Worm (Caenorhabditis elegans) whole organism, L4 larva: Measurements from ENCODE around the gene F54H5.5.

Experiments
- F10B5.3 ChIP-seq: sonication (generic microtip); optimal IDR thresholded peaks from 2 replicates; lab custom pipeline; 2016; ENCODE audit warnings: mild to moderate bottlenecking, missing genetic modification characterization, missing compliant biosample characterization
- F26F4.8 ChIP-seq: fragments of 200-800 bp; sonication (Bioruptor generic); conservative IDR thresholded peaks from 2 replicates; pipeline ENCODE4 v1.3.6; 2022; ENCODE audit warnings: missing genetic modification characterization, missing compliant biosample characterization
- F44E2.7 ChIP-seq: fragments of 200-800 bp; sonication (Bioruptor generic); IDR thresholded peaks from 2 replicates; pipeline ENCODE4 v2.1.2; 2022; ENCODE audit warnings: missing genetic modification characterization, missing compliant biosample characterization
- F49E8.2 ChIP-seq: sonication (generic microtip); optimal IDR thresholded peaks from 2 replicates; lab custom pipeline; 2016; ENCODE audit warnings: missing compliant biosample characterization, mild to moderate bottlenecking, missing genetic modification characterization, borderline replicate concordance
- T20F7.1 ChIP-seq: fragments of 200-800 bp; sonication (Bioruptor generic); optimal IDR thresholded peaks from 2 replicates; lab custom pipeline; 2018; ENCODE audit warnings: mild to moderate bottlenecking, missing genetic modification characterization, missing compliant biosample characterization
- Y48G9A.11 ChIP-seq: fragments of 200-800 bp; sonication (Bioruptor generic); IDR thresholded peaks from 2 replicates; pipeline ENCODE4 v1.3.6; 2022; ENCODE audit warnings: missing genetic modification reagents, missing genetic modification characterization, missing compliant biosample characterization
- Y5F2A.4 ChIP-seq: fragments of 200-800 bp; sonication (Bioruptor generic); optimal IDR thresholded peaks from 2 replicates; lab custom pipeline; 2018; ENCODE audit warnings: mild to moderate bottlenecking, missing genetic modification characterization, missing compliant biosample characterization
- Y75B8A.6 ChIP-seq: fragments of 200-800 bp; sonication (Bioruptor generic); IDR thresholded peaks from 2 replicates; pipeline ENCODE4 v1.3.6; 2022; ENCODE audit warnings: missing genetic modification reagents, missing genetic modification characterization, missing compliant biosample characterization
- ama-1 ChIP-seq: fragments of 150-350 bp; optimal IDR thresholded peaks from 2 replicates; lab custom pipeline; 2014; ENCODE audit warnings: inconsistent platforms, mixed read lengths
- arid-1 ChIP-seq: fragments of 200-800 bp; sonication (Bioruptor generic); conservative IDR thresholded peaks from 2 replicates; pipeline ENCODE4 v1.3.6; 2022; ENCODE audit warnings: missing genetic modification reagents, missing genetic modification characterization, missing compliant biosample characterization
- ceh-28 ChIP-seq: fragments of 150-350 bp; optimal IDR thresholded peaks from 2 replicates; lab custom pipeline; 2014; ENCODE audit warnings: missing biosample characterization, missing genetic modification reagents, missing genetic modification characterization
- ceh-44 ChIP-seq: fragments of 200-800 bp; sonication (Bioruptor generic); IDR thresholded peaks from 2 replicates; pipeline ENCODE4 v1.3.6; 2022; ENCODE audit warnings: missing genetic modification reagents, missing genetic modification characterization, missing compliant biosample characterization
- ceh-62 ChIP-seq: sonication (generic microtip); optimal IDR thresholded peaks from 2 replicates; lab custom pipeline; 2017; ENCODE audit warnings: missing biosample characterization, missing genetic modification characterization
- ces-1 ChIP-seq: fragments of 150-350 bp; sonication (generic microtip); optimal IDR thresholded peaks from 4 replicates; lab custom pipeline; 2014; ENCODE audit warnings: missing biosample characterization, missing genetic modification reagents, missing genetic modification characterization
- cey-2 ChIP-seq: sonication (generic microtip); optimal IDR thresholded peaks from 3 replicates; lab custom pipeline; 2017; ENCODE audit warnings: missing genetic modification characterization, mild to moderate bottlenecking, missing compliant biosample characterization, antibody characterized with exemption, borderline replicate concordance; ENCODE audit not compliant: insufficient read depth
- ctbp-1 ChIP-seq: fragments of 200-800 bp; sonication (Bioruptor generic); IDR thresholded peaks from 2 replicates; pipeline ENCODE4 v1.3.6; 2022; ENCODE audit warnings: missing genetic modification reagents, missing genetic modification characterization, missing compliant biosample characterization
- daf-16 ChIP-seq, 3 experiments: sonication (generic microtip); optimal IDR thresholded peaks; 2 replicates each; lab custom pipeline; 2016 to 2017; ENCODE audit warnings: missing genetic modification characterization in 3 of 3, missing genetic modification reagents in 3 of 3, mild to moderate bottlenecking in 2 of 3, missing compliant biosample characterization in 2 of 3, missing biosample characterization in 1 of 3, moderate library complexity in 1 of 3
- daf-8 ChIP-seq: fragments of 200-800 bp; sonication (Bioruptor generic); IDR thresholded peaks from 2 replicates; pipeline ENCODE4 v1.3.6; 2022; ENCODE audit warnings: missing genetic modification characterization, missing compliant biosample characterization
- dmd-9 ChIP-seq: fragments of 200-800 bp; sonication (Bioruptor generic); IDR thresholded peaks from 2 replicates; pipeline ENCODE4 v1.3.6; 2022; ENCODE audit warnings: missing genetic modification reagents, missing genetic modification characterization, missing compliant biosample characterization
- dve-1 ChIP-seq: sonication (generic microtip); optimal IDR thresholded peaks from 2 replicates; lab custom pipeline; 2017; ENCODE audit warnings: antibody characterized with exemption, mild to moderate bottlenecking, missing genetic modification characterization, missing compliant biosample characterization; ENCODE audit not compliant: insufficient read depth
- egl-43 ChIP-seq: fragments of 200-800 bp; sonication (Bioruptor generic); IDR thresholded peaks from 2 replicates; pipeline ENCODE4 v1.3.6; 2022; ENCODE audit warnings: missing genetic modification reagents, missing genetic modification characterization, missing compliant biosample characterization
- lin-29 ChIP-seq: fragments of 200-800 bp; sonication (Bioruptor generic); IDR thresholded peaks from 2 replicates; pipeline ENCODE4 v1.3.6; 2022; ENCODE audit warnings: missing genetic modification reagents, missing genetic modification characterization, missing compliant biosample characterization
- lin-38 ChIP-seq: fragments of 200-800 bp; sonication (Bioruptor generic); IDR thresholded peaks from 2 replicates; pipeline ENCODE4 v1.3.6; 2022; ENCODE audit warnings: missing genetic modification reagents, missing genetic modification characterization, missing compliant biosample characterization
- lin-39 ChIP-seq: fragments of 150-350 bp; optimal IDR thresholded peaks from 2 replicates; lab custom pipeline; 2014; ENCODE audit warnings: missing biosample characterization, missing genetic modification reagents, missing genetic modification characterization
- lsy-2 ChIP-seq, 2 experiments: fragments of 150-350 bp in 1 of 2; sonication (generic microtip) in 1 of 2; optimal IDR thresholded peaks; 2 replicates each; lab custom pipeline; 2014 to 2017; ENCODE audit warnings: missing biosample characterization in 2 of 2, missing genetic modification characterization in 2 of 2
- madf-5 ChIP-seq, 2 experiments: fragments of 200-800 bp; sonication (Bioruptor generic); IDR thresholded peaks; 2 replicates each; pipeline ENCODE4 v1.3.6; 2022; ENCODE audit warnings: missing compliant biosample characterization in 2 of 2, missing genetic modification characterization in 2 of 2
- mdt-29 ChIP-seq: fragments of 200-800 bp; sonication (Bioruptor generic); IDR thresholded peaks from 2 replicates; pipeline ENCODE4 v1.3.6; 2022; ENCODE audit warnings: missing genetic modification reagents, missing genetic modification characterization, missing compliant biosample characterization
- mep-1 ChIP-seq: fragments of 150-350 bp; sonication (generic microtip); optimal IDR thresholded peaks from 3 replicates; lab custom pipeline; 2014; ENCODE audit warnings: missing biosample characterization, missing genetic modification characterization
- nhr-102 ChIP-seq: sonication (generic microtip); optimal IDR thresholded peaks from 2 replicates; lab custom pipeline; 2016; ENCODE audit warnings: mild to moderate bottlenecking, missing genetic modification characterization, moderate library complexity, missing compliant biosample characterization
- nhr-11 ChIP-seq: fragments of 150-350 bp; optimal IDR thresholded peaks from 2 replicates; lab custom pipeline; 2014; ENCODE audit warnings: missing biosample characterization, missing genetic modification characterization
- nhr-111 ChIP-seq: fragments of 200-800 bp; sonication (Bioruptor generic); optimal IDR thresholded peaks from 2 replicates; lab custom pipeline; 2018; ENCODE audit warnings: mild to moderate bottlenecking, missing genetic modification characterization, missing compliant biosample characterization
- nhr-48 ChIP-seq: sonication (generic microtip); optimal IDR thresholded peaks from 2 replicates; lab custom pipeline; 2016; ENCODE audit warnings: mild to moderate bottlenecking, missing genetic modification characterization, missing compliant biosample characterization
- nhr-6 ChIP-seq: fragments of 150-350 bp; optimal IDR thresholded peaks from 2 replicates; lab custom pipeline; 2014; ENCODE audit warnings: missing biosample characterization, missing genetic modification characterization
- rbr-2 ChIP-seq: sonication (generic microtip); optimal IDR thresholded peaks from 2 replicates; lab custom pipeline; 2016; ENCODE audit warnings: missing genotype, missing genetic modification characterization, missing compliant biosample characterization
- saeg-2 ChIP-seq: fragments of 200-800 bp; sonication (Bioruptor generic); IDR thresholded peaks from 2 replicates; pipeline ENCODE4 v1.3.6; 2022; ENCODE audit warnings: missing genetic modification reagents, missing genetic modification characterization, missing compliant biosample characterization
- snpc-1.2 ChIP-seq: fragments of 200-800 bp; sonication (Bioruptor generic); IDR thresholded peaks from 2 replicates; pipeline ENCODE4 v1.3.6; 2022; ENCODE audit warnings: missing genetic modification reagents, missing genetic modification characterization, missing compliant biosample characterization
- snpc-4 ChIP-seq: fragments of 150-350 bp; optimal IDR thresholded peaks from 2 replicates; lab custom pipeline; 2014; ENCODE audit warnings: missing biosample characterization, missing genetic modification characterization
- spr-1 ChIP-seq: sonication (generic microtip); optimal IDR thresholded peaks from 2 replicates; lab custom pipeline; 2016; ENCODE audit warnings: mild to moderate bottlenecking, missing genetic modification characterization, missing compliant biosample characterization
- spr-3 ChIP-seq: fragments of 200-800 bp; sonication (Bioruptor generic); optimal IDR thresholded peaks from 2 replicates; lab custom pipeline; 2018; ENCODE audit warnings: mild to moderate bottlenecking, missing genetic modification characterization, missing compliant biosample characterization
- tra-1 ChIP-seq: fragments of 200-800 bp; sonication (Bioruptor generic); IDR thresholded peaks from 2 replicates; pipeline ENCODE4 v1.3.6; 2022; ENCODE audit warnings: missing genetic modification reagents, missing genetic modification characterization, missing compliant biosample characterization
- unc-130 ChIP-seq: sonication (generic microtip); optimal IDR thresholded peaks from 2 replicates; lab custom pipeline; 2016; ENCODE audit warnings: missing genetic modification reagents, missing genetic modification characterization, missing compliant biosample characterization
- vab-7 ChIP-seq: fragments of 200-800 bp; sonication (Bioruptor generic); IDR thresholded peaks from 2 replicates; pipeline ENCODE4 v1.3.6; 2022; ENCODE audit warnings: missing genetic modification reagents, missing genetic modification characterization, missing compliant biosample characterization
- zfp-3 ChIP-seq: fragments of 200-800 bp; sonication (Bioruptor generic); conservative IDR thresholded peaks from 2 replicates; pipeline ENCODE4 v1.3.6; 2022; ENCODE audit warnings: missing genetic modification reagents, missing genetic modification characterization, missing compliant biosample characterization

Gene F54H5.5

ce11 chrII:6588605-6589292, 38.3 kb downstream of the F54H5.5 start, which contains the start of gene icd-1 (continued):
- TF ChIP-seq daf-8, result no peak
- TF ChIP-seq ama-1 (lab: Kevin White, UChicago), result no peak
- no peak for TF ChIP-seq madf-5 (GFP tag; IDR thresholded peaks at IDR 0.05; lab: Robert Waterston, UW)
- no peak for TF ChIP-seq cey-2 (tag; lab: Kevin White, UChicago)
- peak; percentile 72 for TF ChIP-seq lin-29 (GFP tag; lab: Robert Waterston, UW)
- peak; percentile 93 for TF ChIP-seq nhr-102 (tag; lab: Kevin White, UChicago)
- TF ChIP-seq rbr-2 (tag; lab: Kevin White, UChicago), result peak; percentile 95
- TF ChIP-seq vab-7 (GFP tag; lab: Robert Waterston, UW), result peak; percentile 44; the same call in 1 of the 2 replicates
- peak; percentile 78 for TF ChIP-seq egl-43 (GFP tag; lab: Robert Waterston, UW)
- TF ChIP-seq nhr-6 (tag; lab: Kevin White, UChicago), result peak; percentile 57
- TF ChIP-seq ceh-28, result peak; percentile 47
- peak; percentile 90 for TF ChIP-seq T20F7.1 (GFP tag; lab: Kevin White, UChicago)
- no peak for TF ChIP-seq ceh-62 (tag; lab: Kevin White, UChicago)
- peak; percentile 15 to 88 for TF ChIP-seq daf-16 (GFP tag; optimal IDR thresholded peaks at IDR 0.05; lab: Kevin White, UChicago)
- TF ChIP-seq daf-16 (tag; optimal IDR thresholded peaks at IDR 0.05; lab: Kevin White, UChicago), result peak; percentile 57
- peak; percentile 89 for TF ChIP-seq unc-130 (GFP tag; lab: Kevin White, UChicago)
- TF ChIP-seq, all 104 proteins: peak for 79

- TF ChIP-seq ama-1 (lab: Kevin White, UChicago) (peak; percentile 74), nhr-11 (tag; lab: Kevin White, UChicago) (no peak), vab-7 (GFP tag; lab: Robert Waterston, UW) (no peak), cey-2 (tag; lab: Kevin White, UChicago) (no peak), F44E2.7 (GFP tag; lab: Robert Waterston, UW) (0 out of 2 replicates have a peak, but pooled peaks have one; percentile 72), mep-1 (tag; lab: Kevin White, UChicago) (peak; percentile 30), lin-39 (tag; lab: Kevin White, UChicago) (no peak), daf-16 (GFP tag; optimal IDR thresholded peaks at IDR 0.05; lab: Kevin White, UChicago) (no peak), daf-16 (tag; optimal IDR thresholded peaks at IDR 0.05; lab: Kevin White, UChicago) (peak; percentile 14), snpc-1.2 (GFP tag; lab: Robert Waterston, UW) (peak; percentile 54), F26F4.8 (no peak), Y5F2A.4 (GFP tag; lab: Kevin White, UChicago) (peak; percentile 3), nhr-111 (GFP tag; lab: Kevin White, UChicago) (peak; percentile 46), ces-1 (no peak), T20F7.1 (GFP tag; lab: Kevin White, UChicago) (peak; percentile 73), ceh-44 (GFP tag; lab: Robert Waterston, UW) (no peak), lsy-2 (tag; optimal IDR thresholded peaks at IDR 0.05; lab: Kevin White, UChicago) (peak in 1 of 2 experiments; percentile 64), tra-1 (GFP tag; lab: Robert Waterston, UW) (0 out of 2 replicates have a peak, but pooled peaks have one; percentile 16), Y75B8A.6 (GFP tag; lab: Robert Waterston, UW) (0 out of 2 replicates have a peak, but pooled peaks have one; percentile 48), zfp-3 (GFP tag; lab: Robert Waterston, UW) (no peak), spr-3 (GFP tag; lab: Kevin White, UChicago) (no peak), lin-38 (GFP tag; lab: Robert Waterston, UW) (peak; percentile 74), nhr-102 (tag; lab: Kevin White, UChicago) (peak; percentile 58), mdt-29 (GFP tag; lab: Robert Waterston, UW) (no peak; the same call in 1 of the 2 replicates), F10B5.3 (tag; lab: Kevin White, UChicago) (peak; percentile 31), ctbp-1 (GFP tag; lab: Robert Waterston, UW) (peak; percentile 39; the same call in 1 of the 2 replicates), saeg-2 (GFP tag; lab: Robert Waterston, UW) (no peak), dve-1 (tag; lab: Kevin White, UChicago) (peak; percentile 33), ceh-28 (no peak), dmd-9 (GFP tag; lab: Robert Waterston, UW) (no peak), nhr-48 (tag; lab: Kevin White, UChicago) (peak; percentile 12), arid-1 (GFP tag; lab: Robert Waterston, UW) (peak; percentile 72), F49E8.2 (tag; lab: Kevin White, UChicago) (peak; percentile 64), snpc-4 (tag; lab: Kevin White, UChicago) (no peak), madf-5 (GFP tag; IDR thresholded peaks at IDR 0.05; lab: Robert Waterston, UW) (0 out of 4 replicates have a peak, but pooled peaks of 1 of the 2 experiments have one; percentile 39), spr-1 (tag; lab: Kevin White, UChicago) (peak; percentile 10), egl-43 (GFP tag; lab: Robert Waterston, UW) (no peak), Y48G9A.11 (no peak)
Observed at ce11 chrII:6587264-6587870, 39.7 kb downstream of the F54H5.5 start, which contains the start of gene C56C10.7. Gene C56C10.7, minus strand, starts transcription at chrII:6587575.
